Worm (Caenorhabditis elegans) whole organism, midembryonic: Measurements from ENCODE around the gene rab-3.

Experiments used
- T22C8.4 ChIP-seq: fragments of 200-800 bp; sonication (Bioruptor generic); IDR thresholded peaks from 2 replicates; pipeline ENCODE4 v1.3.6; 2022; ENCODE audit warnings: missing genetic modification characterization, missing compliant biosample characterization
- cog-1 ChIP-seq: sonication (generic microtip); optimal IDR thresholded peaks from 2 replicates; lab custom pipeline; 2016; ENCODE audit warnings: missing genetic modification characterization, missing compliant biosample characterization
- flt-1 ChIP-seq: fragments of 200-800 bp; sonication (Bioruptor generic); IDR thresholded peaks from 2 replicates; pipeline ENCODE4 v1.3.6; 2022; ENCODE audit warnings: missing genetic modification characterization, missing compliant biosample characterization
- ref-1 ChIP-seq: fragments of 200-800 bp; sonication (Bioruptor generic); conservative IDR thresholded peaks from 2 replicates; pipeline ENCODE4 v1.3.6; 2022; ENCODE audit warnings: missing genetic modification reagents, missing genetic modification characterization, missing compliant biosample characterization
- ztf-29 ChIP-seq: fragments of 200-800 bp; sonication (Bioruptor generic); IDR thresholded peaks from 2 replicates; pipeline ENCODE4 v1.3.6; 2022; ENCODE audit warnings: missing genetic modification reagents, missing genetic modification characterization, missing compliant biosample characterization

DNA sequence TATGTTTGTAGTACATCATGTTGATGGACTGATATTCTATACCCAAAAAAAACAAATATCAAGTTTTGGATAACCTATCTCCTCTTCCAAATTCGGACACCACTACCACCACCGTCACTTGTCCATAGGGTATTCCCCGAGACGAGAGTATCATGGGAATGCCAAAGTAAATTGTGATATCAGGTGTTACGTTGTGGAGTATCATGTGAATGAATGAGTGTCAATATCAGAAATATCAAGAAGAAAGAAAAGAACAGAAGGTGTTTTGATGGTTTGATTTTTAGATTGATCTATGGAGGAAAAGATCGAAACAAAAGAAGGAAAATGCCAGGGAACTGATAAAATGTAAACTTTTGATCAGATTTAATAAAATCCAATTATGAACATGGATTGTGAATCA is 29.4 kb downstream of the rab-3 start:
- TF ChIP-seq flt-1 (GFP tag; lab: Robert Waterston, UW) (no peak), ref-1 (GFP tag; lab: Robert Waterston, UW) (no peak), T22C8.4 (no peak), ztf-29 (GFP tag; lab: Robert Waterston, UW) (no peak), cog-1 (tag; lab: Kevin White, UChicago) (no peak)
